Worm (Caenorhabditis elegans) whole organism, midembryonic: ENCODE measurements around the gene ZK622.4.
A peak's percentile ranks its signal among the peaks of the same experiment; 100 is the strongest.

Experiments used
- T22C8.4 ChIP-seq: fragments of 200-800 bp; sonication (Bioruptor generic); IDR thresholded peaks from 2 replicates; pipeline ENCODE4 v1.3.6; 2022; ENCODE audit warnings: missing genetic modification characterization, missing compliant biosample characterization
- cog-1 ChIP-seq: sonication (generic microtip); optimal IDR thresholded peaks from 2 replicates; lab custom pipeline; 2016; ENCODE audit warnings: missing genetic modification characterization, missing compliant biosample characterization
- flt-1 ChIP-seq: fragments of 200-800 bp; sonication (Bioruptor generic); IDR thresholded peaks from 2 replicates; pipeline ENCODE4 v1.3.6; 2022; ENCODE audit warnings: missing genetic modification characterization, missing compliant biosample characterization
- klf-2 ChIP-seq: fragments of 200-800 bp; sonication (Bioruptor generic); conservative IDR thresholded peaks from 2 replicates; pipeline ENCODE4 v1.3.6; 2022; ENCODE audit warnings: missing genetic modification reagents, missing genetic modification characterization, missing compliant biosample characterization
- med-1 ChIP-seq: sonication (generic microtip); optimal IDR thresholded peaks from 2 replicates; lab custom pipeline; 2017; ENCODE audit warnings: missing genetic modification characterization, mild to moderate bottlenecking, missing compliant biosample characterization, antibody characterized with exemption, missing genetic modification reagents; ENCODE audit not compliant: insufficient read depth
- ref-1 ChIP-seq: fragments of 200-800 bp; sonication (Bioruptor generic); conservative IDR thresholded peaks from 2 replicates; pipeline ENCODE4 v1.3.6; 2022; ENCODE audit warnings: missing genetic modification reagents, missing genetic modification characterization, missing compliant biosample characterization
- tab-1 ChIP-seq: fragments of 200-800 bp; sonication (Bioruptor generic); IDR thresholded peaks from 2 replicates; pipeline ENCODE4 v1.3.6; 2022; ENCODE audit warnings: missing genetic modification characterization, missing compliant biosample characterization
- ztf-23 ChIP-seq: fragments of 200-800 bp; sonication (Bioruptor generic); IDR thresholded peaks from 2 replicates; pipeline ENCODE4 v1.3.6; 2022; ENCODE audit warnings: missing genetic modification reagents, missing genetic modification characterization, missing compliant biosample characterization
- ztf-29 ChIP-seq: fragments of 200-800 bp; sonication (Bioruptor generic); IDR thresholded peaks from 2 replicates; pipeline ENCODE4 v1.3.6; 2022; ENCODE audit warnings: missing genetic modification reagents, missing genetic modification characterization, missing compliant biosample characterization

DNA sequence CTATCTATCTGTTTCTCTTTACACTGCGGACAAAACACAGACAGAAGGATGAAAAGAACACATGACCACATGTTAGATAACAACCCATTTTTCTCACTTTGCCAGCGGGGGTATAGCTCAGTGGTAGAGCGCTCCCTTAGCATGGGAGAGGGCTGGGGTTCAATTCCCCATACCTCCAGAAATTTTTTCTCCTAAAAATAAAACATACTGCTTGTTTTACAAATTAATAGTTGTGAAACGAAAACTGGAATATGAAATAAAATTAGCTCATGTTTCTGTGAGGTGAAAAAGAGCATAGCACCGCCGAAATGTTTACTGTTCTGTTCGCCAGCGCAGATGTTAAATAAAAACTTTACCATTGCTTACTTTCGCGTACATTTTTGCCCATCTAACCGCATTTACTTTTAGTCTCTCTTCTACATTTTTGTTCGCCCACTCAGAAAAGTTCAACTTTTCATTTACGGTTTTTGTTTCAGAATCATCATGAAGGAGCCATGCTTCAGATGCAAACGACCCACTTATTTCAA is at the start of gene ZK622.4:
- TF ChIP-seq cog-1 (tag; lab: Kevin White, UChicago) = peak; percentile 85
- peak; percentile 73 for TF ChIP-seq med-1
- TF ChIP-seq tab-1 (GFP tag; lab: Robert Waterston, UW) = peak; percentile 94
- peak; percentile 93 for TF ChIP-seq ztf-23 (GFP tag; lab: Robert Waterston, UW)
- peak; percentile 95 for TF ChIP-seq flt-1 (GFP tag; lab: Robert Waterston, UW)
- TF ChIP-seq T22C8.4 (GFP tag; lab: Robert Waterston, UW) = peak; percentile 91
- peak; percentile 86 for TF ChIP-seq ref-1
- peak; percentile 90 for TF ChIP-seq klf-2 (GFP tag; lab: Robert Waterston, UW)
- peak; percentile 82 for TF ChIP-seq ztf-29 (GFP tag; lab: Robert Waterston, UW)
